Fruit fly (Drosophila melanogaster) whole organism: ENCODE data around the gene Sfp36F.

ENCODE experiments used
- CG8478 ChIP-seq: fragments of >200 bp; optimal IDR thresholded peaks from 2 replicates; lab custom pipeline; 2018; ENCODE audit warnings: inconsistent platforms
- Dll ChIP-seq: fragments of >200 bp; optimal IDR thresholded peaks from 2 replicates; lab custom pipeline; 2017
- EcR ChIP-seq, 2 experiments: fragments of >200 bp; optimal IDR thresholded peaks; 2 replicates each; lab custom pipeline; 2017; ENCODE audit warnings: missing biosample characterization in 2 of 2, missing genetic modification characterization in 2 of 2, missing genetic modification reagents in 2 of 2
- pan ChIP-seq: fragments of >200 bp; optimal IDR thresholded peaks from 2 replicates; lab custom pipeline; 2017
- psq ChIP-seq: fragments of >200 bp; optimal IDR thresholded peaks from 2 replicates; lab custom pipeline; 2017
- usp ChIP-seq: fragments of >200 bp; optimal IDR thresholded peaks from 2 replicates; lab custom pipeline; 2017; ENCODE audit warnings: missing biosample characterization, missing genetic modification characterization, mixed read lengths

DNA sequence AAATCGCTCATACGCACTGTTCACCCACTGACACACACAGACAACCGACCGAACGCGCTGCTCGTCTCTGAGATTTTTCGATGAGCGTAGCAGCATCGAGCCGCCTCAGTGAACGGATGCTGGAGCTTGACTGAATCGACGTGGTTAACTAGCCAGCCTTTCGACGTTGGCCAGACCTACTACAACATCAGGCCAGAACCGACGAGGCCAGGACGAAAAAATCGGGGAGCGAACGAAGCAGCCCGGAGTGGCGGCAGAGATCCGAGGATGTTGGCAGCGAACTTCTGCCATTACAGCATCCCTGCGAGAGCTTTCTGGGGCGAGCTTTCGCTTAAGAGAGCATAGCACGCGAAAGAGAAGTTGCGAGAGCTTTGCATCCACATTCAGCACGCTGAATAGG is 16.7 kb upstream of the Sfp36F start, which contains the start of gene CG42750:
- TF ChIP-seq CG8478 (lab: Kevin White, UChicago): no peak
- no peak for TF ChIP-seq psq (lab: Kevin White, UChicago)
- no peak for TF ChIP-seq pan (lab: Kevin White, UChicago)
- TF ChIP-seq Dll (lab: Kevin White, UChicago): no peak
- no peak for TF ChIP-seq EcR (GFP tag; optimal IDR thresholded peaks at IDR 0.05; lab: Kevin White, UChicago)
- no peak for TF ChIP-seq usp
